Worm (Caenorhabditis elegans): ENCODE data around the gene ram-2.

ram-2 gene

DNA sequence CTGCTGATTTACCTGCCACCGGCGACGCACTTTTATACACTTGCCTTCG is at the start of gene ram-2:
Gene ram-2 (minus strand): TSS at position 47 of the 49 bp plus-strand sequence.
- TF ChIP-seq Y95B8A.8 (GFP tag; IDR thresholded peaks at IDR 0.05) (no peak), ceh-100 (GFP tag; IDR thresholded peaks at IDR 0.05) (no peak), repo-1 (tag; optimal IDR thresholded peaks at IDR 0.05) (no peak), unc-130 (GFP tag; optimal IDR thresholded peaks at IDR 0.05) (no peak), hlh-12 (tag; optimal IDR thresholded peaks at IDR 0.05) (no peak), dox-1 (GFP tag; IDR thresholded peaks at IDR 0.05) (no peak), nhr-80 (tag; optimal IDR thresholded peaks at IDR 0.05) (no peak), tlf-1 (GFP tag; optimal IDR thresholded peaks at IDR 0.05) (no peak), madf-6 (GFP tag; IDR thresholded peaks at IDR 0.05) (no peak), Y67H2A.10 (GFP tag; conservative IDR thresholded peaks at IDR 0.05) (no peak), chd-7 (tag; optimal IDR thresholded peaks at IDR 0.05) (no peak), dpl-1 (GFP tag; optimal IDR thresholded peaks at IDR 0.05) (no peak), F37B4.10 (GFP tag; IDR thresholded peaks at IDR 0.05) (no peak), T26A5.8 (tag; optimal IDR thresholded peaks at IDR 0.05) (no peak)

DNA sequence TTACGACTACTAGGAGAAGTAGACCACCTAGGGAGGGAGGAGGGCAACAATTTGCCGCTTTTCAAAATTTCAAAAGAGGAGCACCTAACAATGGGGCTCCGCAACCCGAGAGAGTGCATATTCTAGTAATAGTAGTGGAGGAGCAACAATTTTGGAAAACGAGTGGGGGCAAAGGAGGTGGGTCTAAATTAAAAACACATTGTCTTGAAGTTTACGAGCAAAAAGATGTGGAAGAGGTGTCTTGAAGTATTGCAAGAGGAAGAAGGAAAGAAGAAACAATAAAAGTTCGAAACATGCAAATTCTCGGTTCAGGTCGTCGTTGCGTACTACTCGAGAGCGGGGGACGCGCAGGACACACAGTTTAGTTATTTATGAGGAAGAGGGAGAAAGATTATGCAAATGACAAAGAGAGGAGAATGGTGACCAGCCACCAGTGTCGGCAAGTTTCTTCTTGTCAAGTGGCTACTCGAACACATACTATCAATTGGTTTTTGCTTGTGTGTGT is 47.6 kb upstream of the ram-2 start:
- no peak for TF ChIP-seq Y95B8A.8 (GFP tag; IDR thresholded peaks at IDR 0.05)
- no peak for TF ChIP-seq F22D6.2 (tag; optimal IDR thresholded peaks at IDR 0.05)
- no peak for TF ChIP-seq Y53F4B.3 (GFP tag; IDR thresholded peaks at IDR 0.05)
- 0 out of 2 replicates have a peak, but pooled peaks have one; percentile 20 for TF ChIP-seq hsf-1 (GFP tag; IDR thresholded peaks at IDR 0.05)

DNA sequence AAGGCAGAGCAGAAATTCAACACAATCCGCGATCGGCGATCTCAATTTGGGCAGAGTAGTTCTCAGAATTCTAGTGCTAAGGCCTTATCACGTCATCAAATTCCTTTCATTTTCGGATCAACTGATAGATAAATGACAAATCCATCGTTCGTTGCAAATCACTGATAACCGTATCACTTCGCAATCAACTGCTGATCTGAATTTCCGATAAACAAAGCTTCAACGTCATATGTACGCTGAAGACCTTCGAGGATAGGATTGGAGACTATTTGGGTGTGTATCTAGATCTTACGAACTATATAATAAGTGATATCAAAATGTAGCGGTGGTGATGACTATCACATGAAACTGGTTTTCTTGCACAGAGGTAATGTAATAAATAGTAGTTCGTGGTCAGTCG is 40.6 kb upstream of the ram-2 start:
- TF ChIP-seq rpc-1 (optimal IDR thresholded peaks at IDR 0.05) = no peak
- TF ChIP-seq rpc-1 (tag; optimal IDR thresholded peaks at IDR 0.05) = no peak
- TF ChIP-seq xnd-1 (tag; optimal IDR thresholded peaks at IDR 0.05) = no peak
- TF ChIP-seq sptf-2 (GFP tag; optimal IDR thresholded peaks at IDR 0.05) = no peak
- no peak for TF ChIP-seq pha-4 (tag; optimal IDR thresholded peaks at IDR 0.05)
- no peak for TF ChIP-seq chd-7 (tag; optimal IDR thresholded peaks at IDR 0.05)
- no peak for TF ChIP-seq tbp1 (GFP tag; optimal IDR thresholded peaks at IDR 0.05)
- no peak for TF ChIP-seq madf-8 (GFP tag; conservative IDR thresholded peaks at IDR 0.05)
- no peak for TF ChIP-seq tlf-1 (GFP tag; optimal IDR thresholded peaks at IDR 0.05)
- TF ChIP-seq F57C9.4 (tag; optimal IDR thresholded peaks at IDR 0.05) = no peak
- no peak for TF ChIP-seq hrde-1 (tag; optimal IDR thresholded peaks at IDR 0.05; ENCODE audit: borderline replicate concordance)
- no peak for TF ChIP-seq nhr-27 (tag; optimal IDR thresholded peaks at IDR 0.05)
- TF ChIP-seq attf-5 (GFP tag; optimal IDR thresholded peaks at IDR 0.05) = no peak
- TF ChIP-seq hsf-1 (GFP tag; IDR thresholded peaks at IDR 0.05) = no peak

DNA sequence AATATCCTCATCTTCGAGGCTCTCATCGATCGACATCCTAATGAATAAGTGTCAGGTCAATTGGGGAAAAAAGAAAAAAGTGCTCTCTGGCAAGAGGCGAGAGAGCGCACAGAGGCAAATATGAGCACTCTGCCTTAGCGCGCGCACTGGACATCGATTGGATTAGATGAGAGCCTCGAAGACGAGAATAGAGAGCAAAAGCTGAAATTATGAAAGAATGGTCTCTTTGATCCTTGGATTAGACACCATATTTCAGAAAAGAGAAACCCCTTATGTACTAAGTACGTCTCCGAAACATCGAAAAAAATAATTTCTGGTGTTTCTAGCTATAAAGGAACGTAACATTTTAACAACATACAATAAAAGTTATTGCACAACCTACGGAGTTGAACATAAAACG is 38.5 kb upstream of the ram-2 start, which contains the start of gene F45E10.2:
Gene F45E10.2 (minus strand): TSS at position 101 of the 400 bp plus-strand sequence.
- TF ChIP-seq ccch-3 (GFP tag; optimal IDR thresholded peaks at IDR 0.05) (no peak), ztf-3 (GFP tag; optimal IDR thresholded peaks at IDR 0.05) (no peak), tbp1 (GFP tag; optimal IDR thresholded peaks at IDR 0.05) (no peak), chd-7 (tag; optimal IDR thresholded peaks at IDR 0.05) (no peak), aptf-3 (GFP tag; IDR thresholded peaks at IDR 0.05) (no peak)

DNA sequence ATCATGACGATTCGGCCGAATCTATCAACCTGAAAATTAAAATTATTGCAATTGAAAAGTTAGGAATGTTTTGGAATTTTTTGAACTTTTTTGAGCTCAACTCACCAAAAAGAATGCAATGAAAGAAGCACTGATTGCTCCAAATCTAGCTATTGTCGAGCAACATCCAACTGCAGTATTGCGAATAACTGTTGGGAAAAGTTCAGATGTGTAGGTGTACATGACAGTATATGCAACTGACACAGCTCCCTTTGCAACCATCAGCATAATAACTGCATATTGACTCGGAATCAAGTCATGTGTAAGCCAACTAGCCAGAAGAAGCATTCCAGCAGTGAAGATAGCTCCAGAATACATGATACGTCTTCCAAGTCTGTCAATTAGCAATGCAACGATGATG is 35.8 kb upstream of the ram-2 start:
- TF ChIP-seq bed-2 (GFP tag; IDR thresholded peaks at IDR 0.05) = no peak
- TF ChIP-seq nfya-2 (GFP tag; IDR thresholded peaks at IDR 0.05) = no peak
- TF ChIP-seq F22D6.2 (tag; optimal IDR thresholded peaks at IDR 0.05) = no peak
- TF ChIP-seq snpc-3.4 (tag; optimal IDR thresholded peaks at IDR 0.05) = no peak
- TF ChIP-seq ztf-25 (GFP tag; IDR thresholded peaks at IDR 0.05) = no peak
- TF ChIP-seq unc-62 (GFP tag; optimal IDR thresholded peaks at IDR 0.05) = no peak
- no peak for TF ChIP-seq dox-1 (GFP tag; IDR thresholded peaks at IDR 0.05)
- no peak for TF ChIP-seq C17E4.6 (GFP tag; IDR thresholded peaks at IDR 0.05)

Measured in whole organism, young adult.